Fruit fly (Drosophila melanogaster) whole organism, embryonic: ENCODE data around the gene CG1824.

ENCODE experiments used
- Aef1 ChIP-seq: fragments of 200-800 bp; sonication (Bioruptor generic); IDR thresholded peaks from 3 replicates; pipeline ENCODE4 v1.3.6; 2022; ENCODE audit warnings: missing biosample characterization, missing genetic modification characterization
- B-H2 ChIP-seq: fragments of 200-800 bp; sonication (Bioruptor generic); optimal IDR thresholded peaks from 2 replicates; lab custom pipeline; 2018; ENCODE audit warnings: missing biosample characterization, mild to moderate bottlenecking, missing genetic modification characterization
- BEAF-32 ChIP-seq: fragments of 200-800 bp; sonication (Bioruptor generic); optimal IDR thresholded peaks from 3 replicates; lab custom pipeline; 2017; ENCODE audit warnings: missing biosample characterization, missing genetic modification characterization, mild to moderate bottlenecking, moderate library complexity, missing genetic modification reagents
- Bdp1 ChIP-seq: fragments of 200-800 bp; sonication (Bioruptor generic); optimal IDR thresholded peaks from 3 replicates; lab custom pipeline; 2016; ENCODE audit warnings: missing biosample characterization, missing genetic modification characterization
- Bgb ChIP-seq: fragments of 200-800 bp; sonication (Bioruptor generic); IDR thresholded peaks from 2 replicates; pipeline ENCODE4 v1.3.6; 2022; ENCODE audit warnings: missing biosample characterization, missing genetic modification characterization; ENCODE audit not compliant: partially characterized antibody
- CG10267 ChIP-seq: fragments of 200-800 bp; sonication (Bioruptor generic); optimal IDR thresholded peaks from 2 replicates; lab custom pipeline; 2018; ENCODE audit warnings: missing biosample characterization, mild to moderate bottlenecking, missing genetic modification characterization, moderate library complexity
- CG10366 ChIP-seq: fragments of 200-800 bp; sonication (Bioruptor generic); IDR thresholded peaks from 2 replicates; pipeline ENCODE4 v1.3.6; 2022; ENCODE audit warnings: missing biosample characterization, missing genetic modification characterization
- CG10431 ChIP-seq: fragments of 200-800 bp; sonication (Bioruptor generic); optimal IDR thresholded peaks from 3 replicates; lab custom pipeline; 2018; ENCODE audit warnings: missing biosample characterization, mild to moderate bottlenecking, missing genetic modification characterization
- CG10565 ChIP-seq: fragments of 200-800 bp; sonication (Bioruptor generic); optimal IDR thresholded peaks from 3 replicates; lab custom pipeline; 2016; ENCODE audit warnings: missing biosample characterization, mild to moderate bottlenecking, missing genetic modification characterization
- CG10959 ChIP-seq: fragments of 200-800 bp; sonication (Bioruptor generic); IDR thresholded peaks from 2 replicates; pipeline ENCODE4 v1.3.6; 2022; ENCODE audit warnings: missing biosample characterization, missing genetic modification characterization
- CG12744 ChIP-seq: fragments of 200-800 bp; sonication (Bioruptor generic); optimal IDR thresholded peaks from 2 replicates; lab custom pipeline; 2016; ENCODE audit warnings: missing biosample characterization, missing genetic modification characterization
- CG13287 ChIP-seq: fragments of 200-800 bp; sonication (Bioruptor generic); IDR thresholded peaks from 2 replicates; pipeline ENCODE4 v1.3.6; 2022; ENCODE audit warnings: missing biosample characterization, missing genetic modification characterization; ENCODE audit not compliant: partially characterized antibody
- CG13775 ChIP-seq: fragments of 200-800 bp; sonication (Bioruptor generic); optimal IDR thresholded peaks from 3 replicates; lab custom pipeline; 2017; ENCODE audit warnings: missing biosample characterization, mild to moderate bottlenecking, missing genetic modification characterization
- CG14014 ChIP-seq: fragments of 200-800 bp; sonication (Bioruptor generic); IDR thresholded peaks from 2 replicates; pipeline ENCODE4 v1.3.6; 2022; ENCODE audit warnings: missing biosample characterization, missing genetic modification characterization
- CG14965 ChIP-seq: fragments of 200-800 bp; sonication (Bioruptor generic); optimal IDR thresholded peaks from 2 replicates; lab custom pipeline; 2016; ENCODE audit warnings: missing biosample characterization, missing genetic modification characterization, borderline replicate concordance
- CG16863 ChIP-seq: fragments of 200-800 bp; sonication (Bioruptor generic); optimal IDR thresholded peaks from 3 replicates; lab custom pipeline; 2016; ENCODE audit warnings: missing biosample characterization, missing genetic modification characterization
- CG17912 ChIP-seq: fragments of 200-800 bp; sonication (Bioruptor generic); optimal IDR thresholded peaks from 2 replicates; lab custom pipeline; 2018; ENCODE audit warnings: missing biosample characterization, mild to moderate bottlenecking, missing genetic modification characterization
- CG2116 ChIP-seq: fragments of 200-800 bp; sonication (Bioruptor generic); optimal IDR thresholded peaks from 3 replicates; lab custom pipeline; 2018; ENCODE audit warnings: missing biosample characterization, mild to moderate bottlenecking, missing genetic modification characterization
- CG2120 ChIP-seq: fragments of 200-800 bp; sonication (Bioruptor generic); optimal IDR thresholded peaks from 3 replicates; lab custom pipeline; 2016; ENCODE audit warnings: missing biosample characterization, missing genetic modification characterization
- CG3065 ChIP-seq: fragments of 200-800 bp; sonication (Bioruptor generic); optimal IDR thresholded peaks from 2 replicates; lab custom pipeline; 2016; ENCODE audit warnings: missing biosample characterization, missing genetic modification characterization
- CG34224 ChIP-seq: fragments of 200-800 bp; sonication (Bioruptor generic); IDR thresholded peaks from 3 replicates; pipeline ENCODE4 v1.3.6; 2022; ENCODE audit warnings: missing biosample characterization, missing genetic modification characterization; ENCODE audit not compliant: partially characterized antibody
- CG6765 ChIP-seq: fragments of 200-800 bp; sonication (Bioruptor generic); optimal IDR thresholded peaks from 3 replicates; lab custom pipeline; 2017; ENCODE audit warnings: missing biosample characterization, mild to moderate bottlenecking, missing genetic modification characterization
- CG6791 ChIP-seq: fragments of 200-800 bp; sonication (Bioruptor generic); IDR thresholded peaks from 3 replicates; pipeline ENCODE4 v1.3.6; 2022; ENCODE audit warnings: missing biosample characterization, missing genetic modification characterization; ENCODE audit not compliant: partially characterized antibody
- CG7556 ChIP-seq: fragments of 200-800 bp; sonication (Bioruptor generic); optimal IDR thresholded peaks from 2 replicates; lab custom pipeline; 2017; ENCODE audit warnings: missing biosample characterization, mild to moderate bottlenecking, missing genetic modification characterization
- CG8388 ChIP-seq: fragments of 200-800 bp; sonication (Bioruptor generic); optimal IDR thresholded peaks from 2 replicates; lab custom pipeline; 2019; ENCODE audit warnings: missing biosample characterization, mild to moderate bottlenecking, missing genetic modification characterization, moderate library complexity
- CoRest ChIP-seq: fragments of 200-800 bp; sonication (Bioruptor generic); optimal IDR thresholded peaks from 3 replicates; lab custom pipeline; 2018; ENCODE audit warnings: missing biosample characterization, mild to moderate bottlenecking, missing genetic modification characterization, moderate library complexity
- HLH4C ChIP-seq: fragments of 200-800 bp; sonication (Bioruptor generic); IDR thresholded peaks from 3 replicates; pipeline ENCODE4 v1.3.6; 2022; ENCODE audit warnings: missing biosample characterization, missing genetic modification characterization; ENCODE audit not compliant: partially characterized antibody
- HmgD ChIP-seq: fragments of 200-800 bp; sonication (Bioruptor generic); optimal IDR thresholded peaks from 3 replicates; lab custom pipeline; 2016; ENCODE audit warnings: missing biosample characterization, missing genetic modification characterization
- Lhr ChIP-seq: fragments of 200-800 bp; sonication (Bioruptor generic); optimal IDR thresholded peaks from 3 replicates; lab custom pipeline; 2017; ENCODE audit warnings: mild to moderate bottlenecking, missing biosample characterization, missing genetic modification reagents, missing genetic modification characterization
- Med ChIP-seq: fragments of 200-800 bp; sonication (Bioruptor generic); peaks from one replicate; lab custom pipeline; 2016; ENCODE audit warnings: missing biosample characterization, missing genetic modification characterization, mild to moderate bottlenecking, inconsistent platforms, moderate library complexity
- NC2β ChIP-seq: fragments of 200-800 bp; sonication (Bioruptor generic); optimal IDR thresholded peaks from 2 replicates; lab custom pipeline; 2016; ENCODE audit warnings: missing biosample characterization, missing genetic modification characterization
- Pdp1 ChIP-seq, 2 experiments: fragments of 200-800 bp; sonication (Bioruptor generic); optimal IDR thresholded peaks; 3 replicates each; lab custom pipeline; 2016; ENCODE audit warnings: missing biosample characterization in 2 of 2, missing genetic modification characterization in 2 of 2, mild to moderate bottlenecking in 1 of 2, moderate library complexity in 1 of 2
- Scr ChIP-seq: fragments of 200-800 bp; sonication (Bioruptor generic); IDR thresholded peaks from 2 replicates; pipeline ENCODE4 v1.3.6; 2022; ENCODE audit warnings: missing biosample characterization, missing genetic modification characterization; ENCODE audit not compliant: partially characterized antibody
- Side ChIP-seq: fragments of 200-800 bp; sonication (Bioruptor generic); optimal IDR thresholded peaks from 2 replicates; lab custom pipeline; 2016; ENCODE audit warnings: missing biosample characterization, missing genetic modification characterization
- Spps ChIP-seq: fragments of 200-800 bp; sonication (Bioruptor generic); optimal IDR thresholded peaks from 2 replicates; lab custom pipeline; 2018; ENCODE audit warnings: missing biosample characterization, mild to moderate bottlenecking, missing genetic modification characterization
- ash1 ChIP-seq: fragments of 200-800 bp; sonication (Bioruptor generic); optimal IDR thresholded peaks from 2 replicates; lab custom pipeline; 2018; ENCODE audit warnings: missing biosample characterization, mild to moderate bottlenecking, missing genetic modification characterization
- bbx ChIP-seq: fragments of 200-800 bp; sonication (Bioruptor generic); IDR thresholded peaks from 2 replicates; pipeline ENCODE4 v1.3.6; 2022; ENCODE audit warnings: missing biosample characterization, missing genetic modification characterization; ENCODE audit not compliant: partially characterized antibody
- caup ChIP-seq: fragments of 200-800 bp; sonication (Bioruptor generic); optimal IDR thresholded peaks from 3 replicates; lab custom pipeline; 2017; ENCODE audit warnings: missing biosample characterization, mild to moderate bottlenecking, missing genetic modification characterization, moderate library complexity; ENCODE audit not compliant: severe bottlenecking
- corto ChIP-seq: fragments of 200-800 bp; sonication (Bioruptor generic); optimal IDR thresholded peaks from 2 replicates; lab custom pipeline; 2016; ENCODE audit warnings: missing biosample characterization, mild to moderate bottlenecking, missing genetic modification characterization, moderate library complexity
- kah ChIP-seq: fragments of 200-800 bp; sonication (Bioruptor generic); optimal IDR thresholded peaks from 2 replicates; lab custom pipeline; 2018; ENCODE audit warnings: missing biosample characterization, mild to moderate bottlenecking, missing genetic modification characterization
- nmo ChIP-seq: fragments of 200-800 bp; sonication (Bioruptor generic); optimal IDR thresholded peaks from 2 replicates; lab custom pipeline; 2018; ENCODE audit warnings: missing biosample characterization, mild to moderate bottlenecking, missing genetic modification characterization, moderate library complexity
- oc ChIP-seq: fragments of 200-800 bp; sonication (Bioruptor generic); optimal IDR thresholded peaks from 2 replicates; lab custom pipeline; 2018; ENCODE audit warnings: missing biosample characterization, mild to moderate bottlenecking, missing genetic modification characterization, moderate library complexity
- pzg ChIP-seq: fragments of 200-800 bp; sonication (Bioruptor generic); optimal IDR thresholded peaks from 3 replicates; lab custom pipeline; 2018; ENCODE audit warnings: missing biosample characterization, mild to moderate bottlenecking, missing genetic modification characterization, moderate library complexity
- sr ChIP-seq: fragments of 200-800 bp; sonication (Bioruptor generic); IDR thresholded peaks from 3 replicates; pipeline ENCODE4 v1.3.6; 2022; ENCODE audit warnings: missing biosample characterization, missing genetic modification characterization
- tna ChIP-seq: fragments of 200-800 bp; sonication (Bioruptor generic); IDR thresholded peaks from 2 replicates; pipeline ENCODE4 v1.3.6; 2022; ENCODE audit warnings: missing biosample characterization, missing genetic modification characterization; ENCODE audit not compliant: partially characterized antibody
- trem ChIP-seq: fragments of 200-800 bp; optimal IDR thresholded peaks from 3 replicates; lab custom pipeline; 2019; ENCODE audit warnings: missing biosample characterization, mild to moderate bottlenecking, missing genetic modification characterization, moderate library complexity
- tx ChIP-seq: fragments of 200-800 bp; sonication (Bioruptor generic); optimal IDR thresholded peaks from 2 replicates; lab custom pipeline; 2016; ENCODE audit warnings: missing biosample characterization, missing genetic modification characterization
- usp ChIP-seq: fragments of >200 bp; optimal IDR thresholded peaks from 2 replicates; lab custom pipeline; 2017; ENCODE audit warnings: missing biosample characterization, missing genetic modification characterization
- zfh1 ChIP-seq: fragments of 200-800 bp; sonication (Bioruptor generic); IDR thresholded peaks from 3 replicates; pipeline ENCODE4 v1.3.6; 2022; ENCODE audit warnings: missing biosample characterization, missing genetic modification characterization

The CG1824 gene

DNA sequence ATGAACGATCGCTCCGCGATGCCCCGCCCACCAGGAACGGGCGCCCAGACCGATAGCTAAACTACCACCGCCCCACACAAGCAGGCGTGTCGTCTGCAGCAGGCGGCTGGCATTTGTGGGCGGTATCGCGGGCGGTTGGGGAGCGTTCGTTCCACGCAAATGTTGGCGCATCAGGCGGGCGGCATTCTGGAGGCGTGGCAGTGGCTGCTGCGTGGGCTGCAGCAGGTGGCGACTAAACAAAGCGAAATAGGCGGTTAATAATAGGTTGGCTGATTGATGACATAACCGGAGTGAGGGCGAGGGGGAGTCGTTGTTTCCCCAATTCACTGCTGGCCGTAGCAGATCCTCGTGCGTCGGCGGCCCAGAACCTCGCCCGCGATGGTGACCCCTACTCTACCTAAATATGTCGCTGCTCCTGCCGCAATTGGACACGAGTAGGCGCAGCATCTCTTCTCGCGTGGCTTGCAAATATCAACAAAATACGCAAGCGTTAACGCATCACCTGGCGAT lies 269 bp downstream of the CG1824 start (continued):
- TF ChIP-seq CG16863 (GFP tag; lab: Kevin White, UChicago), result no peak
- peak; percentile 36; the same call in 1 of the 3 replicates for TF ChIP-seq CG34224 (GFP tag; lab: Robert Waterston, UW)
- no peak for TF ChIP-seq Side
- TF ChIP-seq CG14965 (GFP tag; lab: Kevin White, UChicago), result no peak
- TF ChIP-seq CG8388 (GFP tag; lab: Kevin White, UChicago), result no peak
- no peak for TF ChIP-seq CG6791 (GFP tag; lab: Robert Waterston, UW)
- TF ChIP-seq CG3065 (GFP tag; lab: Kevin White, UChicago), result peak; percentile 14
- no peak for TF ChIP-seq CG7556 (GFP tag; lab: Kevin White, UChicago)
- TF ChIP-seq Med (GFP tag; lab: Kevin White, UChicago), result peak; percentile 65
- TF ChIP-seq CG2116 (GFP tag; lab: Kevin White, UChicago), result no peak
- no peak for TF ChIP-seq usp (GFP tag; lab: Kevin White, UChicago)
- TF ChIP-seq CG17912, result no peak
- TF ChIP-seq CoRest (tag; lab: Kevin White, UChicago), result no peak
- peak; percentile 16; the same call in 1 of the 2 replicates for TF ChIP-seq Bgb (GFP tag; lab: Robert Waterston, UW)
- TF ChIP-seq pzg (GFP tag; lab: Kevin White, UChicago), result peak; percentile 21
- no peak for TF ChIP-seq CG14014 (GFP tag; lab: Robert Waterston, UW)
- no peak for TF ChIP-seq bbx (GFP tag; lab: Robert Waterston, UW)
- peak; percentile 93 for TF ChIP-seq sr (GFP tag; lab: Robert Waterston, UW)
- TF ChIP-seq Pdp1 (GFP tag; optimal IDR thresholded peaks at IDR 0.05; lab: Kevin White, UChicago), result peak in 1 of 2 experiments; percentile 98
- peak; percentile 40 for TF ChIP-seq kah (GFP tag; lab: Kevin White, UChicago)
- TF ChIP-seq tna, result no peak
- TF ChIP-seq corto (GFP tag; lab: Kevin White, UChicago), result no peak
- no peak for TF ChIP-seq Lhr (GFP tag; lab: Kevin White, UChicago)

DNA sequence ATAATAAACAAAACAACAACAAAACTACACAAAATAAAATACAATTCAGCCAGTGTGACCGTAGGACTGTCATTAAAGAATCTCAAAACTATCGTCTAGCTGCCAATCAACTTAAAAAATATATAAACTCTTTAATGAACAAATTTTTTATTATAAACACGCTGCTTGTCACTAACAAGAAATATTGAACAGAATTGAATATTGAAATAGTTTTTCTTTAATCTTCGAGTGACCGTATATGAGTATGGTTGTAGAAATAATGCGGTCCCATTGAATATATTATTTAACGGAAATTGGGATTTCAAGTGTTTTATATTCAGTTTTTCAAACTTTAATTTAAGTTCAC lies 3.3 kb downstream of the CG1824 start, which contains the start of gene LIMK1:
Gene LIMK1, minus strand, starts transcription at position 73 of the 346 bp plus-strand sequence.
- no peak for TF ChIP-seq Bdp1
- TF ChIP-seq zfh1 (GFP tag; lab: Robert Waterston, UW), result no peak
- TF ChIP-seq NC2β (GFP tag; lab: Kevin White, UChicago), result no peak
- no peak for TF ChIP-seq CG10565 (GFP tag; lab: Kevin White, UChicago)
- peak; percentile 51 for TF ChIP-seq CG10267 (tag; lab: Kevin White, UChicago)
- TF ChIP-seq oc, result no peak
- peak; percentile 74 for TF ChIP-seq CG13287 (GFP tag; lab: Robert Waterston, UW)
- no peak for TF ChIP-seq CG10366 (GFP tag; lab: Robert Waterston, UW)
- TF ChIP-seq BEAF-32 (GFP tag; lab: Kevin White, UChicago), result peak; percentile 78
- no peak for TF ChIP-seq CG6765 (GFP tag; lab: Kevin White, UChicago)
- no peak for TF ChIP-seq usp (GFP tag; lab: Kevin White, UChicago)
- TF ChIP-seq trem (tag; lab: Kevin White, UChicago), result peak; percentile 72
- TF ChIP-seq tx (GFP tag; lab: Kevin White, UChicago), result no peak
- TF ChIP-seq ash1 (GFP tag; lab: Kevin White, UChicago), result no peak
- no peak for TF ChIP-seq B-H2 (GFP tag; lab: Kevin White, UChicago)
- no peak for TF ChIP-seq Spps (tag; lab: Kevin White, UChicago)
- TF ChIP-seq Aef1, result no peak
- peak; percentile 33; the same call in 1 of the 3 replicates for TF ChIP-seq HLH4C (GFP tag; lab: Robert Waterston, UW)
- TF ChIP-seq HmgD (GFP tag; lab: Kevin White, UChicago), result no peak
- TF ChIP-seq caup (GFP tag; lab: Kevin White, UChicago), result no peak
- TF ChIP-seq CG2120 (GFP tag; lab: Kevin White, UChicago), result no peak
- peak; percentile 40 for TF ChIP-seq nmo (GFP tag; lab: Kevin White, UChicago)
- TF ChIP-seq CG10959 (GFP tag; lab: Robert Waterston, UW), result no peak
- TF ChIP-seq CG12744 (GFP tag; lab: Kevin White, UChicago), result no peak
- TF ChIP-seq CG2116 (GFP tag; lab: Kevin White, UChicago), result peak; percentile 60
- TF ChIP-seq CG13775 (GFP tag; lab: Kevin White, UChicago), result no peak
- peak; percentile 73 for TF ChIP-seq Scr (GFP tag; lab: Robert Waterston, UW)
- no peak for TF ChIP-seq CG10431 (GFP tag; lab: Kevin White, UChicago)
